Worm (Caenorhabditis elegans) whole organism, L1 larva: ENCODE measurements around the gene ech-9.

Experiments
- C04F5.9 ChIP-seq: sonication (generic microtip); optimal IDR thresholded peaks from 2 replicates; lab custom pipeline; 2016; ENCODE audit warnings: missing genetic modification characterization, missing compliant biosample characterization
- aha-1 ChIP-seq: fragments of 150-350 bp; optimal IDR thresholded peaks from 2 replicates; lab custom pipeline; 2014; ENCODE audit warnings: missing biosample characterization, missing genetic modification characterization
- alr-1 ChIP-seq: fragments of 200-800 bp; sonication (Bioruptor generic); optimal IDR thresholded peaks from 2 replicates; lab custom pipeline; 2018; ENCODE audit warnings: borderline replicate concordance, mild to moderate bottlenecking, missing genetic modification characterization, missing compliant biosample characterization
- ama-1 ChIP-seq: fragments of 150-350 bp; optimal IDR thresholded peaks from 2 replicates; lab custom pipeline; 2014
- blmp-1 ChIP-seq: fragments of 150-350 bp; optimal IDR thresholded peaks from 2 replicates; lab custom pipeline; 2014; ENCODE audit warnings: missing biosample characterization, missing genetic modification characterization
- ceh-82 ChIP-seq, 3 experiments: fragments of 150-350 bp in 1 of 3; sonication (generic microtip) in 2 of 3; optimal IDR thresholded peaks; 2 replicates each; lab custom pipeline; 2014 to 2017; ENCODE audit warnings: missing biosample characterization in 3 of 3, missing genetic modification characterization in 3 of 3
- ceh-88 ChIP-seq: fragments of 200-800 bp; sonication (Bioruptor generic); IDR thresholded peaks from 2 replicates; pipeline ENCODE4 v1.3.6; 2022; ENCODE audit warnings: missing genetic modification characterization, missing compliant biosample characterization
- ceh-90 ChIP-seq: sonication (generic microtip); optimal IDR thresholded peaks from 2 replicates; lab custom pipeline; 2016; ENCODE audit warnings: missing genetic modification characterization, missing compliant biosample characterization
- ces-1 ChIP-seq: fragments of 150-350 bp; optimal IDR thresholded peaks from 2 replicates; lab custom pipeline; 2014; ENCODE audit warnings: missing biosample characterization, missing genetic modification reagents, missing genetic modification characterization
- efl-1 ChIP-seq, 4 experiments: fragments of 150-350 bp; optimal IDR thresholded peaks in 3 of 4; peaks in 1 of 4; 1 replicate in 1 of 4; 2 replicates in 3 of 4; lab custom pipeline; 2014; ENCODE audit warnings: missing biosample characterization in 2 of 4, missing genetic modification characterization in 2 of 4, missing genetic modification reagents in 2 of 4
- egl-27 ChIP-seq, 2 experiments: fragments of 150-350 bp in 1 of 2; sonication (generic microtip); optimal IDR thresholded peaks; 3 replicates each; lab custom pipeline; 2017 to 2018; ENCODE audit warnings: missing biosample characterization in 2 of 2, missing genetic modification characterization in 2 of 2, missing genetic modification reagents in 2 of 2
- elt-2 ChIP-seq: sonication (generic microtip); optimal IDR thresholded peaks from 2 replicates; lab custom pipeline; 2016; ENCODE audit warnings: missing genetic modification characterization, mild to moderate bottlenecking, inconsistent platforms, missing compliant biosample characterization, missing genetic modification reagents
- elt-3 ChIP-seq, 6 experiments: fragments of 150-350 bp in 1 of 6; sonication (generic microtip); optimal IDR thresholded peaks; 2 replicates each; lab custom pipeline; 2017 to 2018; ENCODE audit warnings: missing biosample characterization in 6 of 6, missing genetic modification characterization in 6 of 6, inconsistent platforms in 1 of 6
- ets-5 ChIP-seq: fragments of 200-800 bp; sonication (Bioruptor generic); IDR thresholded peaks from 2 replicates; pipeline ENCODE4 v1.3.6; 2022; ENCODE audit warnings: missing genetic modification characterization, missing compliant biosample characterization
- fkh-4 ChIP-seq: sonication (generic microtip); optimal IDR thresholded peaks from 2 replicates; lab custom pipeline; 2016; ENCODE audit warnings: missing compliant biosample characterization, missing genetic modification characterization, borderline replicate concordance
- hlh-17 ChIP-seq: fragments of 200-800 bp; sonication (Bioruptor generic); optimal IDR thresholded peaks from 2 replicates; lab custom pipeline; 2018; ENCODE audit warnings: missing genetic modification characterization, mild to moderate bottlenecking, missing compliant biosample characterization, moderate library complexity, borderline replicate concordance
- hlh-4 ChIP-seq: sonication (generic microtip); optimal IDR thresholded peaks from 2 replicates; lab custom pipeline; 2016; ENCODE audit warnings: mild to moderate bottlenecking, missing genetic modification characterization, missing compliant biosample characterization
- hpl-2 ChIP-seq: fragments of 150-350 bp; optimal IDR thresholded peaks from 2 replicates; lab custom pipeline; 2014; ENCODE audit warnings: missing biosample characterization, missing genetic modification reagents, missing genetic modification characterization
- lin-13 ChIP-seq: fragments of 150-350 bp; optimal IDR thresholded peaks from 2 replicates; lab custom pipeline; 2014; ENCODE audit warnings: missing biosample characterization, missing genetic modification reagents, missing genetic modification characterization
- lin-14 ChIP-seq: fragments of 200-800 bp; sonication (Bioruptor generic); optimal IDR thresholded peaks from 2 replicates; lab custom pipeline; 2018; ENCODE audit warnings: mild to moderate bottlenecking, missing genetic modification characterization, moderate library complexity, missing compliant biosample characterization
- lin-15B ChIP-seq: fragments of 150-350 bp; sonication (generic microtip); optimal IDR thresholded peaks from 3 replicates; lab custom pipeline; 2014; ENCODE audit warnings: missing biosample characterization, missing genetic modification characterization
- lin-35 ChIP-seq, 2 experiments: fragments of 150-350 bp; optimal IDR thresholded peaks; 2 replicates each; lab custom pipeline; 2014; ENCODE audit warnings: missing biosample characterization in 2 of 2, missing genetic modification characterization in 2 of 2, missing genetic modification reagents in 2 of 2
- lsy-2 ChIP-seq, 2 experiments: fragments of 150-350 bp; optimal IDR thresholded peaks; 2 replicates each; lab custom pipeline; 2014; ENCODE audit warnings: missing biosample characterization in 2 of 2, missing genetic modification characterization in 2 of 2
- mef-2 ChIP-seq: fragments of 150-350 bp; optimal IDR thresholded peaks from 2 replicates; lab custom pipeline; 2014; ENCODE audit warnings: missing biosample characterization, missing genetic modification characterization
- nhr-237 ChIP-seq: fragments of 150-350 bp; optimal IDR thresholded peaks from 2 replicates; lab custom pipeline; 2014; ENCODE audit warnings: missing biosample characterization, missing genetic modification characterization
- nhr-47 ChIP-seq: sonication (generic microtip); optimal IDR thresholded peaks from 2 replicates; lab custom pipeline; 2016; ENCODE audit warnings: mild to moderate bottlenecking, missing genetic modification characterization, moderate library complexity, missing compliant biosample characterization
- nhr-85 ChIP-seq: sonication (generic microtip); peaks from one replicate; lab custom pipeline; 2016; ENCODE audit warnings: missing genetic modification characterization, inconsistent platforms, missing compliant biosample characterization
- nhr-90 ChIP-seq: sonication (generic microtip); optimal IDR thresholded peaks from 2 replicates; lab custom pipeline; 2016; ENCODE audit warnings: mild to moderate bottlenecking, missing genetic modification characterization, missing compliant biosample characterization; ENCODE audit not compliant: poor library complexity
- pax-3 ChIP-seq: fragments of 200-800 bp; sonication (Bioruptor generic); optimal IDR thresholded peaks from 2 replicates; lab custom pipeline; 2018; ENCODE audit warnings: mild to moderate bottlenecking, missing genetic modification characterization, moderate library complexity, missing compliant biosample characterization
- rnt-1 ChIP-seq: sonication (generic microtip); optimal IDR thresholded peaks from 2 replicates; lab custom pipeline; 2016; ENCODE audit warnings: mild to moderate bottlenecking, missing genetic modification characterization, moderate library complexity, missing compliant biosample characterization
- sox-4 ChIP-seq: sonication (generic microtip); optimal IDR thresholded peaks from 2 replicates; lab custom pipeline; 2016; ENCODE audit warnings: missing genetic modification characterization, missing compliant biosample characterization
- sptf-1 ChIP-seq: fragments of 150-350 bp; optimal IDR thresholded peaks from 2 replicates; lab custom pipeline; 2014; ENCODE audit warnings: missing biosample characterization, missing genetic modification characterization
- swsn-7 ChIP-seq: sonication (generic microtip); optimal IDR thresholded peaks from 2 replicates; lab custom pipeline; 2016; ENCODE audit warnings: missing genetic modification characterization, missing compliant biosample characterization
- tbx-2 ChIP-seq: sonication (generic microtip); optimal IDR thresholded peaks from 2 replicates; lab custom pipeline; 2016; ENCODE audit warnings: missing genetic modification characterization, missing compliant biosample characterization
- tlp-1 ChIP-seq: fragments of 150-350 bp; optimal IDR thresholded peaks from 2 replicates; lab custom pipeline; 2014; ENCODE audit warnings: missing biosample characterization, missing genetic modification characterization
- unc-130 ChIP-seq: fragments of 150-350 bp; optimal IDR thresholded peaks from 2 replicates; lab custom pipeline; 2017; ENCODE audit warnings: missing biosample characterization, missing genetic modification characterization, inconsistent platforms
- unc-30 ChIP-seq: sonication (generic microtip); optimal IDR thresholded peaks from 2 replicates; lab custom pipeline; 2017; ENCODE audit warnings: missing biosample characterization, missing genetic modification characterization
- unc-62 ChIP-seq: fragments of 150-350 bp; optimal IDR thresholded peaks from 2 replicates; lab custom pipeline; 2014; ENCODE audit warnings: missing biosample characterization, missing genetic modification reagents, missing genetic modification characterization
- xbp-1 ChIP-seq: sonication (generic microtip); optimal IDR thresholded peaks from 2 replicates; lab custom pipeline; 2016; ENCODE audit warnings: missing genetic modification characterization, missing compliant biosample characterization
- zag-1 ChIP-seq: fragments of 150-350 bp; optimal IDR thresholded peaks from 2 replicates; lab custom pipeline; 2014; ENCODE audit warnings: missing biosample characterization, missing genetic modification characterization
- ztf-11 ChIP-seq, 2 experiments: sonication (generic microtip); optimal IDR thresholded peaks; 2 replicates each; lab custom pipeline; 2016 to 2017; ENCODE audit warnings: missing genetic modification characterization in 2 of 2, missing biosample characterization in 1 of 2, missing compliant biosample characterization in 1 of 2
- ztf-4 ChIP-seq: fragments of 150-350 bp; optimal IDR thresholded peaks from 2 replicates; lab custom pipeline; 2014; ENCODE audit warnings: missing biosample characterization, missing genetic modification characterization

The ech-9 gene

DNA sequence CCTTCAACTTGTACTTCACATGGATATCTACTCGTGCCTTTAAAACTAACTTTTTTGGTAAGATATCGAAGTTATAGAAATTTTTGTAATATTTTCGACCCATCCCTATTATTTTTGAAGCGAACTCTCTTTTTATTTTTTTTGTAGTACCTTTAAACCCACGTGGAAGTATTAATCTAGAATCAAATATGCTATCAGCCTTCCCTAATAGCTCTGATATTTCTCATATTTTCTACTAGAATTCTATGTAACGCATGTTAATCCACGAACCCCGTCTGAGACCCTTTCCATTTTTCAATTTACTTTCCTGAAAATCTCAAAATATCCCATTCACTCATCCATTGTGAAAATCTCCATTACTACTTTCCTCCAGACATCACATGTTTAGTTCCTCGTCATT lies 38.2 kb upstream of the ech-9 start:
- no peak for TF ChIP-seq unc-130 (tag; lab: Kevin White, UChicago)
- TF ChIP-seq aha-1 (tag; lab: Kevin White, UChicago) = no peak
- TF ChIP-seq tlp-1 (tag; lab: Kevin White, UChicago) = no peak
- no peak for TF ChIP-seq elt-3 (tag; optimal IDR thresholded peaks at IDR 0.05; lab: Kevin White, UChicago)
- TF ChIP-seq hpl-2 (GFP tag; lab: Kevin White, UChicago) = no peak
- TF ChIP-seq zag-1 = no peak
- no peak for TF ChIP-seq lin-13 (GFP tag; lab: Kevin White, UChicago)
- TF ChIP-seq ztf-4 (tag; lab: Kevin White, UChicago) = no peak
- no peak for TF ChIP-seq pax-3 (tag; lab: Kevin White, UChicago)
- no peak for TF ChIP-seq hlh-17 (GFP tag; lab: Kevin White, UChicago)
- no peak for TF ChIP-seq swsn-7 (tag; lab: Kevin White, UChicago)
- no peak for TF ChIP-seq unc-30

DNA sequence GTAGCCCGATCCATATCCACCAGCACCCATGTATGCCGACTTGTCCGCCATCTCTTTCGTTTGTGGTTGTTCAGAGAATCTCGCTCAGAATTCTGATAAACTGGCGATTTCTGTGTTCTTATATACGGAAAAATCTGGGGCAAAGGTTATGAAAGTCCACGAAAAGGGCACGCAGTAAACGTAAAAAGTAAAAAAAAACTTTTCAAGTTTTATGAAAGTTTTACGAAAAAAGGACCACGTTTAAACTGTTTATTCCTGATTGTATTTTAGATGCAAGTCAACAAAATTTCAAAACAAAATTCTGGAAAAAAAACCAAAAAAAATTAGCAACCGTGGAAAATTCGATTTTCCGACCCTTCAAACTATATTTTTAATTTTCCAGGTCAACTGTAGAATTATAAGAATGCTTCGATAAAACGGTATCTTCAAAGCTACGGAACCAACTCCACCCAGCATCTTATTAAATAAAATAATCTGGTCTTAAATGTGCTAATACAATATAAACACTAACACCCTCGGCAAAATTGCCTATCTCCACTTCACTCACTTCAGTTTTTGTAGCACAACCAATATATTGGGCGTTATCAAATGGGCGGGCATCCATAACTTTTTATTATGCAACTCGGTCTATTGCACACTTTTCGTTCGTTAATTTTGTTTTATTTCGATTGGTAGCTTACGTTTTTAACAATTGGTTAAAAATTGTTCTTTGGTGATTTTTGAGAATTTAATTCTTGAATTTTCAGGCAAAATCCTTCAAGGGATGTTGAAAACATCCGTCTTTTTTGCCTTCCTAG lies 34.2 kb upstream of the ech-9 start, which contains the start of the genes nspd-7 and Y43C5A.2:
Gene nspd-7 (minus strand): TSS at position 51 of the 797 bp plus-strand sequence.
Gene Y43C5A.2 (plus strand): TSS at position 747 of the 797 bp plus-strand sequence.
- no peak for TF ChIP-seq egl-27 (tag; optimal IDR thresholded peaks at IDR 0.05; lab: Kevin White, UChicago)
- TF ChIP-seq pax-3 (tag; lab: Kevin White, UChicago) = no peak
- no peak for TF ChIP-seq sptf-1
- no peak for TF ChIP-seq ets-5 (GFP tag; lab: Robert Waterston, UW)
- no peak for TF ChIP-seq hlh-4 (tag; lab: Kevin White, UChicago)
- no peak for TF ChIP-seq xbp-1
- TF ChIP-seq fkh-4 (tag; lab: Kevin White, UChicago) = no peak
- no peak for TF ChIP-seq alr-1 (tag; lab: Kevin White, UChicago)
- TF ChIP-seq efl-1 (optimal IDR thresholded peaks at IDR 0.05; lab: Kevin White, UChicago) = no peak
- peak in 1 of 2 experiments; percentile 24 for TF ChIP-seq efl-1 (GFP tag; optimal IDR thresholded peaks at IDR 0.05 in 1 of 2; lab: Kevin White, UChicago)
- no peak for TF ChIP-seq ceh-88
- peak; percentile 69 for TF ChIP-seq elt-2 (tag; lab: Kevin White, UChicago)

ce11 chrIV:10261061-10261460 lies 25.9 kb upstream of the ech-9 start:
- TF ChIP-seq ceh-90 = no peak
- no peak for TF ChIP-seq nhr-237
- TF ChIP-seq nhr-90 = no peak
- no peak for TF ChIP-seq sox-4 (tag; lab: Kevin White, UChicago)
- TF ChIP-seq ceh-82 (tag; optimal IDR thresholded peaks at IDR 0.05; lab: Kevin White, UChicago) = no peak
- TF ChIP-seq rnt-1 (tag; lab: Kevin White, UChicago) = no peak
- TF ChIP-seq lin-14 = peak; percentile 49
- TF ChIP-seq C04F5.9 (tag; lab: Kevin White, UChicago) = no peak
- no peak for TF ChIP-seq pax-3 (tag; lab: Kevin White, UChicago)
- TF ChIP-seq lsy-2 (tag; optimal IDR thresholded peaks at IDR 0.05; lab: Kevin White, UChicago) = peak in 1 of 2 experiments; percentile 19
- peak; percentile 79 for TF ChIP-seq nhr-85 (tag; lab: Kevin White, UChicago)
- no peak for TF ChIP-seq tbx-2
- TF ChIP-seq lin-15B = no peak
- TF ChIP-seq elt-2 (tag; lab: Kevin White, UChicago) = no peak
- no peak for TF ChIP-seq nhr-47
- no peak for TF ChIP-seq lin-35 (GFP tag; optimal IDR thresholded peaks at IDR 0.05; lab: Kevin White, UChicago)
- TF ChIP-seq ztf-4 (tag; lab: Kevin White, UChicago) = no peak
- TF ChIP-seq efl-1 (optimal IDR thresholded peaks at IDR 0.05; lab: Kevin White, UChicago) = no peak
- no peak for TF ChIP-seq efl-1 (GFP tag; optimal IDR thresholded peaks at IDR 0.05 in 1 of 2; lab: Kevin White, UChicago)
- TF ChIP-seq mef-2 (tag; lab: Kevin White, UChicago) = no peak
- peak in 4 of 6 experiments; percentile 64 to 94 (median 82) for TF ChIP-seq elt-3 (tag; optimal IDR thresholded peaks at IDR 0.05; lab: Kevin White, UChicago)
- TF ChIP-seq xbp-1 = no peak
- no peak for TF ChIP-seq ama-1
- no peak for TF ChIP-seq ztf-11 (tag; optimal IDR thresholded peaks at IDR 0.05; lab: Kevin White, UChicago)
- TF ChIP-seq unc-62 = no peak
- TF ChIP-seq ces-1 (GFP tag; lab: Kevin White, UChicago) = no peak
- TF ChIP-seq blmp-1 (tag; lab: Kevin White, UChicago) = peak; percentile 79
- no peak for TF ChIP-seq sptf-1
- no peak for TF ChIP-seq hpl-2 (GFP tag; lab: Kevin White, UChicago)
- TF ChIP-seq hlh-4 (tag; lab: Kevin White, UChicago) = no peak
